Fruit fly (Drosophila melanogaster): ENCODE results near the gene cact.

Gene cact

dm6 chr2L:16352585-16353580 is 26.9 kb upstream of the cact start, which contains the start of the genes Hyls1, chif and CG4455 (continued):
- TF ChIP-seq crol (GFP tag; IDR thresholded peaks at IDR 0.05) (no peak), Myb (GFP tag; optimal IDR thresholded peaks at IDR 0.05) (no peak), CG14050 (GFP tag; IDR thresholded peaks at IDR 0.05) (no peak), NC2β (GFP tag; optimal IDR thresholded peaks at IDR 0.05) (no peak), CG11093 (GFP tag; IDR thresholded peaks at IDR 0.05) (no peak), cas (GFP tag; IDR thresholded peaks at IDR 0.05) (no peak), amos (GFP tag; IDR thresholded peaks at IDR 0.05; ENCODE audit: partially characterized antibody) (peak; percentile 86), sob (GFP tag; IDR thresholded peaks at IDR 0.05) (no peak), ham (GFP tag; IDR thresholded peaks at IDR 0.05) (no peak), CG31224 (GFP tag; IDR thresholded peaks at IDR 0.05) (no peak), run (tag; optimal IDR thresholded peaks at IDR 0.05) (peak; percentile 5), prd (optimal IDR thresholded peaks at IDR 0.05) (no peak), prd (GFP tag; IDR thresholded peaks at IDR 0.05) (peak; percentile 29; the same call in 1 of the 3 replicates), Opbp (GFP tag; IDR thresholded peaks at IDR 0.05; ENCODE audit: partially characterized antibody) (peak; percentile 85), unpg (GFP tag; optimal IDR thresholded peaks at IDR 0.05) (no peak), hbn (GFP tag; IDR thresholded peaks at IDR 0.05; ENCODE audit: partially characterized antibody) (peak; percentile 83), nau (GFP tag; optimal IDR thresholded peaks at IDR 0.05) (no peak), CG10209 (GFP tag; optimal IDR thresholded peaks at IDR 0.05) (peak; percentile 18), CG6654 (GFP tag; optimal IDR thresholded peaks at IDR 0.05) (no peak), Hr51 (GFP tag; optimal IDR thresholded peaks at IDR 0.05) (peak in 1 of 2 experiments; percentile 17), CG16815 (GFP tag; optimal IDR thresholded peaks at IDR 0.05) (no peak), so (GFP tag; IDR thresholded peaks at IDR 0.05) (no peak), tup (GFP tag; optimal IDR thresholded peaks at IDR 0.05) (no peak), CG10431 (GFP tag; optimal IDR thresholded peaks at IDR 0.05) (no peak), az2 (GFP tag; optimal IDR thresholded peaks at IDR 0.05) (peak; percentile 11), NfI (GFP tag; optimal IDR thresholded peaks at IDR 0.05) (peak; percentile 3), repo (GFP tag; optimal IDR thresholded peaks at IDR 0.05) (no peak), ase (GFP tag; IDR thresholded peaks at IDR 0.05) (no peak), CG3407 (GFP tag; optimal IDR thresholded peaks at IDR 0.05) (peak; percentile 5), fd96Cb (tag; optimal IDR thresholded peaks at IDR 0.05) (no peak), ssp (GFP tag; IDR thresholded peaks at IDR 0.05) (0 out of 2 replicates have a peak, but pooled peaks have one; percentile 8), CG6689 (GFP tag; IDR thresholded peaks at IDR 0.05) (no peak), CG12659 (GFP tag; optimal IDR thresholded peaks at IDR 0.05) (peak; percentile 70), CG4707 (GFP tag; optimal IDR thresholded peaks at IDR 0.05) (no peak), slbo (GFP tag; IDR thresholded peaks at IDR 0.05) (peak; percentile 45; the same call in 1 of the 2 replicates), gem (tag; optimal IDR thresholded peaks at IDR 0.05) (peak; percentile 63), CG17829 (tag; optimal IDR thresholded peaks at IDR 0.05) (peak; percentile 70), cad (GFP tag; optimal IDR thresholded peaks at IDR 0.05) (no peak), Six4 (GFP tag; optimal IDR thresholded peaks at IDR 0.05) (peak; percentile 7), danr (GFP tag; IDR thresholded peaks at IDR 0.05) (no peak), schlank (tag; optimal IDR thresholded peaks at IDR 0.05) (no peak), p53 (GFP tag; optimal IDR thresholded peaks at IDR 0.05) (no peak), Usf (GFP tag; optimal IDR thresholded peaks at IDR 0.05) (no peak), E2f2 (GFP tag; IDR thresholded peaks at IDR 0.05) (peak; percentile 49), aop (GFP tag; IDR thresholded peaks at IDR 0.05) (no peak), CG7271 (tag; optimal IDR thresholded peaks at IDR 0.05) (no peak), CG18599 (GFP tag; optimal IDR thresholded peaks at IDR 0.05) (peak; percentile 34), CG16779 (GFP tag; IDR thresholded peaks at IDR 0.05) (no peak), abd-A (tag; optimal IDR thresholded peaks at IDR 0.05) (peak; percentile 25)

Measured in whole organism, embryonic.